Fruit fly (Drosophila melanogaster) whole organism, embryonic: ENCODE measurements around the gene CG10602.

Experiments
- Abd-B ChIP-seq: fragments of 200-800 bp; sonication (Bioruptor generic); optimal IDR thresholded peaks from 2 replicates; lab custom pipeline; 2018; ENCODE audit warnings: missing biosample characterization, mild to moderate bottlenecking, missing genetic modification characterization, moderate library complexity
- B-H2 ChIP-seq: fragments of 200-800 bp; sonication (Bioruptor generic); optimal IDR thresholded peaks from 2 replicates; lab custom pipeline; 2018; ENCODE audit warnings: missing biosample characterization, mild to moderate bottlenecking, missing genetic modification characterization
- Bgb ChIP-seq: fragments of 200-800 bp; sonication (Bioruptor generic); IDR thresholded peaks from 2 replicates; pipeline ENCODE4 v1.3.6; 2022; ENCODE audit warnings: missing biosample characterization, missing genetic modification characterization; ENCODE audit not compliant: partially characterized antibody
- CG11093 ChIP-seq: fragments of 200-800 bp; sonication (Bioruptor generic); IDR thresholded peaks from 3 replicates; pipeline ENCODE4 v1.3.6; 2022; ENCODE audit warnings: missing biosample characterization, missing genetic modification characterization
- CG11504 ChIP-seq: fragments of 200-800 bp; sonication (Bioruptor generic); optimal IDR thresholded peaks from 3 replicates; lab custom pipeline; 2019; ENCODE audit warnings: missing biosample characterization, mild to moderate bottlenecking, missing genetic modification characterization, moderate library complexity
- CG12104 ChIP-seq: fragments of 200-800 bp; sonication (Bioruptor generic); optimal IDR thresholded peaks from 3 replicates; lab custom pipeline; 2016; ENCODE audit warnings: missing biosample characterization, missing genetic modification characterization
- CG13624 ChIP-seq: fragments of 200-800 bp; sonication (Bioruptor generic); optimal IDR thresholded peaks from 2 replicates; lab custom pipeline; 2016; ENCODE audit warnings: missing biosample characterization, missing genetic modification characterization
- CG17612 ChIP-seq: fragments of 200-800 bp; sonication (Bioruptor generic); IDR thresholded peaks from 2 replicates; pipeline ENCODE4 v1.3.6; 2022; ENCODE audit warnings: missing biosample characterization, missing genetic modification characterization
- CG2120 ChIP-seq: fragments of 200-800 bp; sonication (Bioruptor generic); optimal IDR thresholded peaks from 3 replicates; lab custom pipeline; 2016; ENCODE audit warnings: missing biosample characterization, missing genetic modification characterization
- CG2199 ChIP-seq: fragments of 200-800 bp; sonication (Bioruptor generic); IDR thresholded peaks from 3 replicates; pipeline ENCODE4 v1.3.6; 2022; ENCODE audit warnings: missing biosample characterization, missing genetic modification characterization
- CG3163 ChIP-seq: fragments of 200-800 bp; sonication (Bioruptor generic); optimal IDR thresholded peaks from 3 replicates; lab custom pipeline; 2016; ENCODE audit warnings: missing biosample characterization, missing genetic modification characterization
- CG3407 ChIP-seq: fragments of 200-800 bp; sonication (Bioruptor generic); optimal IDR thresholded peaks from 2 replicates; lab custom pipeline; 2018; ENCODE audit warnings: missing biosample characterization, mild to moderate bottlenecking, missing genetic modification characterization
- CG34422 ChIP-seq: fragments of 200-800 bp; sonication (Bioruptor generic); IDR thresholded peaks from 3 replicates; pipeline ENCODE4 v1.3.6; 2022; ENCODE audit warnings: missing biosample characterization, missing genetic modification characterization
- CG43689 ChIP-seq: fragments of 200-800 bp; sonication (Bioruptor generic); IDR thresholded peaks from 2 replicates; pipeline ENCODE4 v1.3.6; 2022; ENCODE audit warnings: missing biosample characterization, missing genetic modification characterization
- CG8478 ChIP-seq: fragments of >200 bp; optimal IDR thresholded peaks from 2 replicates; lab custom pipeline; 2018
- CG8944 ChIP-seq: fragments of 200-800 bp; sonication (Bioruptor generic); optimal IDR thresholded peaks from 3 replicates; lab custom pipeline; 2016; ENCODE audit warnings: missing biosample characterization, missing genetic modification characterization
- CG9609 ChIP-seq: fragments of 200-800 bp; sonication (Bioruptor generic); optimal IDR thresholded peaks from 3 replicates; lab custom pipeline; 2016; ENCODE audit warnings: missing biosample characterization, missing genetic modification characterization
- CoRest ChIP-seq: fragments of 200-800 bp; sonication (Bioruptor generic); optimal IDR thresholded peaks from 3 replicates; lab custom pipeline; 2018; ENCODE audit warnings: missing biosample characterization, mild to moderate bottlenecking, missing genetic modification characterization, moderate library complexity
- D ChIP-seq, 2 experiments: fragments of 200-800 bp in 1 of 2; fragments of >200 bp in 1 of 2; sonication (Bioruptor generic) in 1 of 2; optimal IDR thresholded peaks; 2 replicates in 1 of 2; 3 replicates in 1 of 2; lab custom pipeline; 2017; ENCODE audit warnings: mild to moderate bottlenecking in 1 of 2, missing biosample characterization in 1 of 2, missing genetic modification characterization in 1 of 2, missing genetic modification reagents in 1 of 2
- Dip3 ChIP-seq: fragments of 200-800 bp; sonication (Bioruptor generic); optimal IDR thresholded peaks from 3 replicates; lab custom pipeline; 2016; ENCODE audit warnings: missing biosample characterization, missing genetic modification characterization
- Drgx ChIP-seq: fragments of 200-800 bp; sonication (Bioruptor generic); IDR thresholded peaks from 2 replicates; pipeline ENCODE4 v1.3.6; 2022; ENCODE audit warnings: missing biosample characterization, missing genetic modification characterization
- Elba2 ChIP-seq: fragments of 200-800 bp; sonication (Bioruptor generic); optimal IDR thresholded peaks from 3 replicates; lab custom pipeline; 2016; ENCODE audit warnings: missing biosample characterization, missing genetic modification characterization
- Ets65A ChIP-seq: fragments of 200-800 bp; sonication (Bioruptor generic); peaks from one replicate; lab custom pipeline; 2016; ENCODE audit warnings: missing biosample characterization, missing genetic modification characterization
- HmgD ChIP-seq: fragments of 200-800 bp; sonication (Bioruptor generic); optimal IDR thresholded peaks from 3 replicates; lab custom pipeline; 2016; ENCODE audit warnings: missing biosample characterization, missing genetic modification characterization
- Hr39 ChIP-seq: fragments of >200 bp; optimal IDR thresholded peaks from 2 replicates; lab custom pipeline; 2017
- Med ChIP-seq: fragments of 200-800 bp; sonication (Bioruptor generic); peaks from one replicate; lab custom pipeline; 2016; ENCODE audit warnings: missing biosample characterization, missing genetic modification characterization, mild to moderate bottlenecking, inconsistent platforms, moderate library complexity
- YL-1 ChIP-seq: fragments of 200-800 bp; sonication (Bioruptor generic); optimal IDR thresholded peaks from 3 replicates; lab custom pipeline; 2017; ENCODE audit warnings: missing biosample characterization, mild to moderate bottlenecking, missing genetic modification characterization
- crol ChIP-seq: fragments of 200-800 bp; sonication (Bioruptor generic); IDR thresholded peaks from 2 replicates; pipeline ENCODE4 v1.3.6; 2022; ENCODE audit warnings: missing biosample characterization, missing genetic modification characterization
- crp ChIP-seq, 2 experiments: fragments of 200-800 bp; sonication (Bioruptor generic); optimal IDR thresholded peaks; 2 replicates in 1 of 2; 3 replicates in 1 of 2; lab custom pipeline; 2017; ENCODE audit warnings: missing biosample characterization in 2 of 2, missing genetic modification characterization in 2 of 2, mild to moderate bottlenecking in 1 of 2, moderate library complexity in 1 of 2
- dati ChIP-seq: fragments of 200-800 bp; sonication (Bioruptor generic); IDR thresholded peaks from 2 replicates; pipeline ENCODE4 v1.3.6; 2022; ENCODE audit warnings: missing biosample characterization, missing genetic modification characterization
- gem ChIP-seq: fragments of 200-800 bp; sonication (Bioruptor generic); optimal IDR thresholded peaks from 2 replicates; lab custom pipeline; 2019; ENCODE audit warnings: missing biosample characterization, mild to moderate bottlenecking, missing genetic modification characterization, moderate library complexity
- gro ChIP-seq: fragments of 200-800 bp; sonication (Bioruptor generic); optimal IDR thresholded peaks from 2 replicates; lab custom pipeline; 2016; ENCODE audit warnings: missing biosample characterization, missing genetic modification characterization
- jumu ChIP-seq: fragments of 200-800 bp; sonication (Bioruptor generic); optimal IDR thresholded peaks from 3 replicates; lab custom pipeline; 2016; ENCODE audit warnings: missing biosample characterization, missing genetic modification characterization
- kay ChIP-seq: fragments of 200-800 bp; sonication (Bioruptor generic); optimal IDR thresholded peaks from 2 replicates; lab custom pipeline; 2016; ENCODE audit warnings: missing biosample characterization, missing genetic modification characterization
- knrl ChIP-seq: fragments of 200-800 bp; sonication (Bioruptor generic); IDR thresholded peaks from 3 replicates; pipeline ENCODE4 v1.3.6; 2022; ENCODE audit warnings: missing biosample characterization, missing genetic modification characterization; ENCODE audit not compliant: partially characterized antibody
- lola ChIP-seq, 3 experiments: fragments of >200 bp in 2 of 3; fragments of 200-800 bp in 1 of 3; sonication (Bioruptor generic) in 1 of 3; optimal IDR thresholded peaks; 2 replicates each; lab custom pipeline; 2017 to 2019; ENCODE audit warnings: missing biosample characterization in 3 of 3, missing genetic modification characterization in 3 of 3, mild to moderate bottlenecking in 1 of 3, moderate library complexity in 1 of 3
- lov ChIP-seq, 2 experiments: fragments of 200-800 bp in 1 of 2; fragments of >200 bp in 1 of 2; sonication (Bioruptor generic) in 1 of 2; IDR thresholded peaks in 1 of 2; optimal IDR thresholded peaks in 1 of 2; 2 replicates in 1 of 2; 3 replicates in 1 of 2; pipeline versions ENCODE4 v1.3.6 to Lab custom; 2017 to 2022; ENCODE audit warnings: missing biosample characterization in 1 of 2, missing genetic modification characterization in 1 of 2
- nmo ChIP-seq: fragments of 200-800 bp; sonication (Bioruptor generic); optimal IDR thresholded peaks from 2 replicates; lab custom pipeline; 2018; ENCODE audit warnings: missing biosample characterization, mild to moderate bottlenecking, missing genetic modification characterization, moderate library complexity
- sens ChIP-seq: fragments of 200-800 bp; sonication (Bioruptor generic); peaks from one replicate; lab custom pipeline; 2016; ENCODE audit warnings: missing biosample characterization, missing genetic modification characterization
- slbo ChIP-seq: fragments of 200-800 bp; sonication (Bioruptor generic); IDR thresholded peaks from 2 replicates; pipeline ENCODE4 v1.3.6; 2022; ENCODE audit warnings: missing biosample characterization, missing genetic modification characterization
- stwl ChIP-seq: fragments of 200-800 bp; sonication (Bioruptor generic); optimal IDR thresholded peaks from 3 replicates; lab custom pipeline; 2018; ENCODE audit warnings: missing biosample characterization, mild to moderate bottlenecking, missing genetic modification characterization, moderate library complexity
- trem ChIP-seq: fragments of 200-800 bp; optimal IDR thresholded peaks from 3 replicates; lab custom pipeline; 2019; ENCODE audit warnings: missing biosample characterization, mild to moderate bottlenecking, missing genetic modification characterization, moderate library complexity
- ttk ChIP-seq: fragments of 200-800 bp; sonication (Bioruptor generic); IDR thresholded peaks from 2 replicates; pipeline ENCODE4 v2.1.2; 2022; ENCODE audit warnings: missing biosample characterization, missing genetic modification characterization
- tup ChIP-seq: fragments of 200-800 bp; sonication (Bioruptor generic); optimal IDR thresholded peaks from 2 replicates; lab custom pipeline; 2016; ENCODE audit warnings: missing biosample characterization, mild to moderate bottlenecking, missing genetic modification characterization, moderate library complexity
- wor ChIP-seq: fragments of 200-800 bp; sonication (Bioruptor generic); IDR thresholded peaks from 2 replicates; pipeline ENCODE4 v1.3.6; 2022; ENCODE audit warnings: missing biosample characterization, missing genetic modification characterization
- zen ChIP-seq: fragments of 200-800 bp; sonication (Bioruptor generic); optimal IDR thresholded peaks from 3 replicates; lab custom pipeline; 2018; ENCODE audit warnings: missing biosample characterization, mild to moderate bottlenecking, missing genetic modification characterization, moderate library complexity

The CG10602 gene

dm6 chr2L:18858661-18859532 lies at the start of gene CG10602, which contains the start of gene mRpL13 (continued):
- TF ChIP-seq zen (tag; lab: Kevin White, UChicago) = peak; percentile 84
- no peak for TF ChIP-seq wor (GFP tag; lab: Robert Waterston, UW)
- peak; percentile 8 for TF ChIP-seq jumu (GFP tag; lab: Kevin White, UChicago)
- peak; percentile 79 for TF ChIP-seq trem (tag; lab: Kevin White, UChicago)
- TF ChIP-seq CG34422 (GFP tag; lab: Robert Waterston, UW) = peak; percentile 61; the same call in 2 of the 3 replicates
- TF ChIP-seq Ets65A (GFP tag; lab: Kevin White, UChicago) = peak; percentile 68
- peak; percentile 77; the same call in 1 of the 3 replicates for TF ChIP-seq knrl
- peak; percentile 93 for TF ChIP-seq CG8478 (lab: Kevin White, UChicago)
- TF ChIP-seq gem (tag; lab: Kevin White, UChicago) = peak; percentile 19
- TF ChIP-seq CoRest (tag; lab: Kevin White, UChicago) = peak; percentile 54
- TF ChIP-seq Abd-B = peak; percentile 82
- TF ChIP-seq gro (GFP tag; lab: Kevin White, UChicago) = peak; percentile 61
- peak; percentile 13 for TF ChIP-seq Dip3 (GFP tag; lab: Kevin White, UChicago)
- TF ChIP-seq kay (GFP tag; lab: Kevin White, UChicago) = no peak
- TF ChIP-seq CG3163 = peak; percentile 49
- TF ChIP-seq stwl (tag; lab: Kevin White, UChicago) = peak; percentile 86
- peak; percentile 47 for TF ChIP-seq slbo
- TF ChIP-seq crp (GFP tag; optimal IDR thresholded peaks at IDR 0.05; lab: Kevin White, UChicago) = peak in 1 of 2 experiments; percentile 86
- TF ChIP-seq CG11504 (tag; lab: Kevin White, UChicago) = peak; percentile 61
- no peak for TF ChIP-seq lov (optimal IDR thresholded peaks at IDR 0.05; lab: Kevin White, UChicago)
- TF ChIP-seq lov (GFP tag; IDR thresholded peaks at IDR 0.05; lab: Robert Waterston, UW) = no peak
- TF ChIP-seq lola (GFP tag; optimal IDR thresholded peaks at IDR 0.05; lab: Kevin White, UChicago) = peak in 1 of 3 experiments; percentile 13
- TF ChIP-seq CG2199 (GFP tag; lab: Robert Waterston, UW) = peak; percentile 87
- TF ChIP-seq CG13624 (GFP tag; lab: Kevin White, UChicago) = peak; percentile 45
- no peak for TF ChIP-seq CG3407 (GFP tag; lab: Kevin White, UChicago)
- TF ChIP-seq HmgD = peak; percentile 91
- TF ChIP-seq CG2120 (GFP tag; lab: Kevin White, UChicago) = peak; percentile 46
- peak; percentile 7 for TF ChIP-seq Elba2 (GFP tag; lab: Kevin White, UChicago)
- peak; percentile 49 for TF ChIP-seq CG9609 (GFP tag; lab: Kevin White, UChicago)
- TF ChIP-seq, all 482 proteins: peak for 132

- TF ChIP-seq B-H2 (GFP tag; lab: Kevin White, UChicago) = no peak
- TF ChIP-seq Hr39 (lab: Kevin White, UChicago) = no peak
- peak; percentile 19 for TF ChIP-seq CG11504 (tag; lab: Kevin White, UChicago)
- TF ChIP-seq gem (tag; lab: Kevin White, UChicago) = peak; percentile 1
- TF ChIP-seq dati (GFP tag; lab: Robert Waterston, UW) = no peak
- TF ChIP-seq ttk (GFP tag; lab: Robert Waterston, UW) = 0 out of 2 replicates have a peak, but pooled peaks have one; percentile 23
- TF ChIP-seq CG8944 (GFP tag; lab: Kevin White, UChicago) = no peak
- no peak for TF ChIP-seq CG11093 (GFP tag; lab: Robert Waterston, UW)
- peak; percentile 10 for TF ChIP-seq nmo (GFP tag; lab: Kevin White, UChicago)
- peak; percentile 34 for TF ChIP-seq sens (GFP tag; lab: Kevin White, UChicago)
- peak; percentile 4 for TF ChIP-seq Med
- TF ChIP-seq Bgb (GFP tag; lab: Robert Waterston, UW) = no peak
- no peak for TF ChIP-seq CG43689 (GFP tag; lab: Robert Waterston, UW)
- TF ChIP-seq CG17612 (GFP tag; lab: Robert Waterston, UW) = no peak
- no peak for TF ChIP-seq D (optimal IDR thresholded peaks at IDR 0.05; lab: Kevin White, UChicago)
- TF ChIP-seq D (GFP tag; optimal IDR thresholded peaks at IDR 0.05; lab: Kevin White, UChicago) = no peak
- no peak for TF ChIP-seq CG12104 (GFP tag; lab: Kevin White, UChicago)
- TF ChIP-seq Drgx (GFP tag; lab: Robert Waterston, UW) = 0 out of 2 replicates have a peak, but pooled peaks have one; percentile 56
- TF ChIP-seq crol (GFP tag; lab: Robert Waterston, UW) = peak; percentile 55
- TF ChIP-seq YL-1 = no peak
- TF ChIP-seq Ets65A (GFP tag; lab: Kevin White, UChicago) = peak; percentile 53
- peak; percentile 7 for TF ChIP-seq tup (GFP tag; lab: Kevin White, UChicago)
Measured at dm6 chr2L:18907491-18907890, 48.4 kb upstream of the CG10602 start.
